Worm (Caenorhabditis elegans): ENCODE data around the gene tomm-20.

DNA sequence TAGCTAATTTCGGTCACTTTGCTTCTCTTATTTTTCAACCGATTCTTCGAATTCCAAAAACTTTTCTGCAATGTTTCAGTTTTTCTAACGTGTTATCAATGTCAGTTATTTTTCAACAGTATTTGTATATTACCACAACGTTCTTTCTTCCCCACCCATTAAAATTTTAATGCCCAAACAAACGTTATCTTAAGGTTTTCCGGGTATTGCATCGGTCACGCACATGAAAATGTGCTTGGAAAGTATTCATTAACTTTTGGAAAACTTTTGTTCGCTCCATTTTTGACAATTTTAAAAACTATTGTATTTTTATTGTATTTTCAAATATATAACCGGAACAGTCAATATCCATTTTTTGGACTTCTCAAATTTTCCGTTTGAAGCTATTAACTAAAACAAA is 47.1 kb downstream of the tomm-20 start:
- TF ChIP-seq egl-27 (tag; optimal IDR thresholded peaks at IDR 0.05) (no peak), ceh-82 (tag; optimal IDR thresholded peaks at IDR 0.05) (no peak), unc-62 (GFP tag; optimal IDR thresholded peaks at IDR 0.05) (no peak), fkh-10 (GFP tag; optimal IDR thresholded peaks at IDR 0.05) (no peak), pha-4 (tag; optimal IDR thresholded peaks at IDR 0.05) (no peak), R02D3.7 (tag; optimal IDR thresholded peaks at IDR 0.05) (no peak), elt-1 (tag; optimal IDR thresholded peaks at IDR 0.05) (no peak), ZK546.5 (tag; optimal IDR thresholded peaks at IDR 0.05) (no peak), nhr-237 (tag; optimal IDR thresholded peaks at IDR 0.05) (no peak), jun-1 (tag; optimal IDR thresholded peaks at IDR 0.05) (no peak)

All from whole organism, L3 larva.